Worm (Caenorhabditis elegans) whole organism, midembryonic: ENCODE results near the gene M05D6.3.

Experiments
- T22C8.4 ChIP-seq: fragments of 200-800 bp; sonication (Bioruptor generic); IDR thresholded peaks from 2 replicates; pipeline ENCODE4 v1.3.6; 2022; ENCODE audit warnings: missing genetic modification characterization, missing compliant biosample characterization
- cog-1 ChIP-seq: sonication (generic microtip); optimal IDR thresholded peaks from 2 replicates; lab custom pipeline; 2016; ENCODE audit warnings: missing genetic modification characterization, missing compliant biosample characterization
- flt-1 ChIP-seq: fragments of 200-800 bp; sonication (Bioruptor generic); IDR thresholded peaks from 2 replicates; pipeline ENCODE4 v1.3.6; 2022; ENCODE audit warnings: missing genetic modification characterization, missing compliant biosample characterization
- klf-2 ChIP-seq: fragments of 200-800 bp; sonication (Bioruptor generic); conservative IDR thresholded peaks from 2 replicates; pipeline ENCODE4 v1.3.6; 2022; ENCODE audit warnings: missing genetic modification reagents, missing genetic modification characterization, missing compliant biosample characterization
- med-1 ChIP-seq: sonication (generic microtip); optimal IDR thresholded peaks from 2 replicates; lab custom pipeline; 2017; ENCODE audit warnings: missing genetic modification characterization, mild to moderate bottlenecking, missing compliant biosample characterization, antibody characterized with exemption, missing genetic modification reagents; ENCODE audit not compliant: insufficient read depth
- ref-1 ChIP-seq: fragments of 200-800 bp; sonication (Bioruptor generic); conservative IDR thresholded peaks from 2 replicates; pipeline ENCODE4 v1.3.6; 2022; ENCODE audit warnings: missing genetic modification reagents, missing genetic modification characterization, missing compliant biosample characterization
- tab-1 ChIP-seq: fragments of 200-800 bp; sonication (Bioruptor generic); IDR thresholded peaks from 2 replicates; pipeline ENCODE4 v1.3.6; 2022; ENCODE audit warnings: missing genetic modification characterization, missing compliant biosample characterization
- ztf-23 ChIP-seq: fragments of 200-800 bp; sonication (Bioruptor generic); IDR thresholded peaks from 2 replicates; pipeline ENCODE4 v1.3.6; 2022; ENCODE audit warnings: missing genetic modification reagents, missing genetic modification characterization, missing compliant biosample characterization
- ztf-29 ChIP-seq: fragments of 200-800 bp; sonication (Bioruptor generic); IDR thresholded peaks from 2 replicates; pipeline ENCODE4 v1.3.6; 2022; ENCODE audit warnings: missing genetic modification reagents, missing genetic modification characterization, missing compliant biosample characterization

Gene M05D6.3

ce11 chrII:8457438-8457837, 18.1 kb upstream of the M05D6.3 start, which contains the start of gene zyg-9:
Gene zyg-9 (plus strand): TSS chrII:8457818.
- TF ChIP-seq T22C8.4 (0 out of 2 replicates have a peak, but pooled peaks have one; percentile 14), flt-1 (GFP tag; lab: Robert Waterston, UW) (no peak), med-1 (GFP tag; lab: Kevin White, UChicago) (no peak), ztf-23 (GFP tag; lab: Robert Waterston, UW) (no peak)

DNA sequence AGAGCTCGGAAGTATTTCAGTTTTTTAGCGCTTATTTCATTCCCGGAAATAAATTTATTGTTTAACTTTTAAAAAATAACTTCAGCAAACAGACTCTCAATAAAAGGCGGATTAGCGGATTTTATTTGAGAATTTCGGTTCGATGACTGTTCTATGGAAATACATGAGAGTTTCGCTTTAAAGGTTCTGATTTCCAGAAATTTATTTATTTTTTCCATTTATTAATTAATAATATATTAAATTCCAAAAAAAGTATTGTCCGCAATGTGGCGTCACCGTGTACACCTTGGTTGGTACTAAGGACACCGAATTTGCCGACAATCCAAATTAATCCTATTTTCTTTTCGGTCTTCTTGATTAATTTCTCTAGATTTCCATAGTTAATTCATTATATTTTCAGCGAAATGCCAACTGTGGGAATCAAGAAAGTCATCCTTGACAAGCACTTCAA, 11.1 kb upstream of the M05D6.3 start, which contains the start of gene fars-3:
Gene fars-3, plus strand, starts transcription at position 401 of the 451 bp plus-strand sequence.
- TF ChIP-seq T22C8.4: no peak
- 0 out of 2 replicates have a peak, but pooled peaks have one; percentile 49 for TF ChIP-seq flt-1 (GFP tag; lab: Robert Waterston, UW)

- no peak for TF ChIP-seq ref-1 (GFP tag; lab: Robert Waterston, UW)
- TF ChIP-seq ztf-23 (GFP tag; lab: Robert Waterston, UW): no peak
- TF ChIP-seq tab-1: no peak
- no peak for TF ChIP-seq ztf-29 (GFP tag; lab: Robert Waterston, UW)
- TF ChIP-seq klf-2 (GFP tag; lab: Robert Waterston, UW): no peak
- no peak for TF ChIP-seq med-1 (GFP tag; lab: Kevin White, UChicago)
- TF ChIP-seq cog-1 (tag; lab: Kevin White, UChicago): no peak
- no peak for TF ChIP-seq T22C8.4
- no peak for TF ChIP-seq flt-1 (GFP tag; lab: Robert Waterston, UW)
These were observed 8.7 kb upstream of the M05D6.3 start, which contains the start of gene F22B5.10 for ce11 chrII:8466874-8467273. Gene F22B5.10 (plus strand): TSS chrII:8467174.

DNA sequence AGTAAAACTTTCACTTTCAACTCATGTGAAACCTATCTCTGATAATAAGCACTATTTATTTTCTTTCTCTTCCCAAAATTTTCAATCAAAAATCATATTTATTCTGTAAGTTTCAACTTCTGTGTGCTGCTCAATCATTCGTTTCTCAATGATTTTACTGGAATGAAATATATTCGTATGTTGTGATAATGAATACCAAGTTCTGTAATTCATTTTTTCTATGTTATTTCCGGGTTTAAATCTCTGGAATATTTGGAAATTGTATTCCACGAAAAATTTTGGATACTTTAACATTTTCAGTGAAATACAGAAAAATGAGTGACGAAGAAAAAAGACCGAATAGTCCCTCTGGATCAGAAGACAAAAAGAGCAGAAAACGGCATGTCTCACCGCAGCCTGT, 7.8 kb upstream of the M05D6.3 start, which contains the start of gene M05D6.2:
Gene M05D6.2, plus strand, starts transcription at position 301 of the 400 bp plus-strand sequence.
- TF ChIP-seq flt-1 (GFP tag; lab: Robert Waterston, UW) (no peak), cog-1 (tag; lab: Kevin White, UChicago) (no peak), ztf-23 (GFP tag; lab: Robert Waterston, UW) (no peak), med-1 (GFP tag; lab: Kevin White, UChicago) (no peak), T22C8.4 (no peak), tab-1 (no peak), klf-2 (GFP tag; lab: Robert Waterston, UW) (no peak), ref-1 (GFP tag; lab: Robert Waterston, UW) (no peak), ztf-29 (GFP tag; lab: Robert Waterston, UW) (no peak)

ce11 chrII:8471139-8471538, 4.4 kb upstream of the M05D6.3 start, which contains the start of gene M05D6.8:
Gene M05D6.8 (minus strand): TSS chrII:8471239.
- TF ChIP-seq flt-1 (GFP tag; lab: Robert Waterston, UW): no peak
- no peak for TF ChIP-seq klf-2 (GFP tag; lab: Robert Waterston, UW)
- TF ChIP-seq ref-1 (GFP tag; lab: Robert Waterston, UW): no peak
- no peak for TF ChIP-seq T22C8.4
- no peak for TF ChIP-seq med-1 (GFP tag; lab: Kevin White, UChicago)
- TF ChIP-seq cog-1 (tag; lab: Kevin White, UChicago): no peak
- no peak for TF ChIP-seq ztf-29 (GFP tag; lab: Robert Waterston, UW)
- no peak for TF ChIP-seq ztf-23 (GFP tag; lab: Robert Waterston, UW)
- no peak for TF ChIP-seq tab-1

- TF ChIP-seq ref-1 (GFP tag; lab: Robert Waterston, UW): no peak
These were observed 2.7 kb upstream of the M05D6.3 start for ce11 chrII:8472916-8473315.

DNA sequence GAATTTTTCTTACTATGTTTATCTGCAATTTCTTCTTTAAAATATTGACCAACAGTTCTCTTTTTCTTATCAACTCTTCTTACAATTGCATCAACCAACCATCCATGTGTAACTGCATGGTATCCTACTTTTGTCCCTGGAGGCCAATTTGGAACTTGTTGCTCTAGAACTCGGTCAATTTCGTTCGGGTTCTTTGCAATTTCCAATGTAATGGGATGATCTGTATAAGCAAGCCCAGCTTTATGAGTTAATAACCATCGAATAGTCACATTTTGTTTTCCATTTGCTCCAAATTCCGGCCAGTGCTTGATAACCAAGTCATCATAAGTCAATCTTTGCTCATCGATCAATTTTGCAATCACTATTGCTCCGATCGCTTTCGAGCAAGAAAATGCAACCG, 3.8 kb downstream of the M05D6.3 start:
- TF ChIP-seq ztf-29 (GFP tag; lab: Robert Waterston, UW) (no peak), tab-1 (no peak), cog-1 (tag; lab: Kevin White, UChicago) (no peak), ztf-23 (GFP tag; lab: Robert Waterston, UW) (no peak), ref-1 (GFP tag; lab: Robert Waterston, UW) (no peak), T22C8.4 (no peak)

- TF ChIP-seq klf-2 (GFP tag; lab: Robert Waterston, UW) (no peak), tab-1 (no peak), ztf-29 (GFP tag; lab: Robert Waterston, UW) (no peak), flt-1 (GFP tag; lab: Robert Waterston, UW) (no peak), ztf-23 (GFP tag; lab: Robert Waterston, UW) (no peak), med-1 (GFP tag; lab: Kevin White, UChicago) (no peak), cog-1 (tag; lab: Kevin White, UChicago) (no peak), ref-1 (GFP tag; lab: Robert Waterston, UW) (no peak), T22C8.4 (no peak)
These were observed 4.6 kb downstream of the M05D6.3 start, which contains the start of gene lact-4 for ce11 chrII:8480166-8480565. Gene lact-4 (minus strand): TSS chrII:8480478.

ce11 chrII:8481033-8481708, 5.6 kb downstream of the M05D6.3 start:
- TF ChIP-seq tab-1 (no peak), ref-1 (GFP tag; lab: Robert Waterston, UW) (no peak), ztf-23 (GFP tag; lab: Robert Waterston, UW) (no peak), T22C8.4 (no peak), med-1 (GFP tag; lab: Kevin White, UChicago) (no peak), cog-1 (tag; lab: Kevin White, UChicago) (no peak), flt-1 (GFP tag; lab: Robert Waterston, UW) (no peak), ztf-29 (GFP tag; lab: Robert Waterston, UW) (no peak), klf-2 (GFP tag; lab: Robert Waterston, UW) (no peak)
